Worm (Caenorhabditis elegans): ENCODE data around the gene hif-1.

hif-1 gene

DNA sequence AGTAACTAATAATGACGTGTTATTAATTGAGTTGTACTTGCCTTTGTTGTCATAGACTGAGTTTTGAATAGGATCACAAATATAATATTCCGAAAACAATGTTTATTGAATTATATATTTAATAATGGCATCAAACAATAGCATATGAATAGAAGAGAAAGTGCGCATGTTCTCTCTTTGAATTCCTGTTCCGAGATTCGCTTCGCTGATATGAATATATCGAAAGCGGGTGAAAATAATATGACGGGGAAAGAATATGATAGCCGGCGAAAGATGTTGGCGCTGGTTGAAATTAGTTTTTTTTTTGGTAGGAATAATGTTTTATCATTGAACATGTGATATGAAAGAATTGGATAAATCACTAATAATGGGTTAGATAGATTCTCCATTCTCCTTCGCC lies 39.8 kb downstream of the hif-1 start, which contains the start of gene T03D8.6:
T03D8.6 (minus strand) TSS at position 298 of the 400 bp plus-strand sequence.
- TF ChIP-seq ztf-16 (tag; optimal IDR thresholded peaks at IDR 0.05): no peak
- TF ChIP-seq ceh-6 (GFP tag; optimal IDR thresholded peaks at IDR 0.05): no peak
- TF ChIP-seq tbx-2 (tag; optimal IDR thresholded peaks at IDR 0.05): no peak
- TF ChIP-seq ahr-1 (tag; optimal IDR thresholded peaks at IDR 0.05): no peak
- no peak for TF ChIP-seq pros-1 (tag; optimal IDR thresholded peaks at IDR 0.05)
- TF ChIP-seq elt-2 (tag; optimal IDR thresholded peaks at IDR 0.05): no peak
- no peak for TF ChIP-seq ceh-19 (GFP tag; optimal IDR thresholded peaks at IDR 0.05)
- no peak for TF ChIP-seq zip-5 (tag; optimal IDR thresholded peaks at IDR 0.05)
- no peak for TF ChIP-seq nhr-11 (tag; optimal IDR thresholded peaks at IDR 0.05)
- no peak for TF ChIP-seq ama-1 (optimal IDR thresholded peaks at IDR 0.05)
- TF ChIP-seq F13H6.1 (tag; optimal IDR thresholded peaks at IDR 0.05): no peak

- TF ChIP-seq zip-5 (tag; optimal IDR thresholded peaks at IDR 0.05) (no peak), unc-42 (tag; optimal IDR thresholded peaks at IDR 0.05) (no peak), odd-2 (tag; optimal IDR thresholded peaks at IDR 0.05) (no peak), pqm-1 (tag; optimal IDR thresholded peaks at IDR 0.05) (no peak), ceh-9 (tag; optimal IDR thresholded peaks at IDR 0.05) (no peak), C08G9.2 (tag; optimal IDR thresholded peaks at IDR 0.05) (no peak), T23F11.4 (GFP tag; optimal IDR thresholded peaks at IDR 0.05) (no peak), elt-4 (tag; optimal IDR thresholded peaks at IDR 0.05) (no peak), hlh-6 (tag; optimal IDR thresholded peaks at IDR 0.05) (no peak), sox-2 (GFP tag; IDR thresholded peaks at IDR 0.05) (no peak), sdc-2 (tag; optimal IDR thresholded peaks at IDR 0.05) (no peak), ceh-31 (tag; optimal IDR thresholded peaks at IDR 0.05) (no peak), nfya-1 (tag; optimal IDR thresholded peaks at IDR 0.05) (no peak), K09A11.1 (tag; optimal IDR thresholded peaks at IDR 0.05; ENCODE audit: insufficient read depth) (no peak), hlh-30 (tag; optimal IDR thresholded peaks at IDR 0.05; ENCODE audit: insufficient read depth) (no peak), ceh-30 (tag; optimal IDR thresholded peaks at IDR 0.05) (no peak), madf-2 (tag; optimal IDR thresholded peaks at IDR 0.05) (no peak), mec-3 (tag; optimal IDR thresholded peaks at IDR 0.05; ENCODE audit: borderline replicate concordance) (no peak), lin-11 (tag; optimal IDR thresholded peaks at IDR 0.05) (no peak)
Observed at ce11 chrV:20824962-20825609, 44.9 kb downstream of the hif-1 start, which contains the start of the genes gcy-22 and grl-14. Gene gcy-22, minus strand, starts transcription at chrV:20825062. Gene grl-14, plus strand, starts transcription at chrV:20825559.

ce11 chrV:20826618-20827017 lies 46.4 kb downstream of the hif-1 start:
- no peak for TF ChIP-seq unc-86 (tag; optimal IDR thresholded peaks at IDR 0.05)
- TF ChIP-seq pat-9 (tag; optimal IDR thresholded peaks at IDR 0.05): no peak
- no peak for TF ChIP-seq sox-4 (tag; optimal IDR thresholded peaks at IDR 0.05)
- TF ChIP-seq eyg-1 (tag; optimal IDR thresholded peaks at IDR 0.05): no peak
- TF ChIP-seq ceh-31 (tag; optimal IDR thresholded peaks at IDR 0.05): no peak
- TF ChIP-seq ceh-2 (tag; optimal IDR thresholded peaks at IDR 0.05): no peak
- TF ChIP-seq fax-1 (tag; optimal IDR thresholded peaks at IDR 0.05): no peak
- TF ChIP-seq fkh-6 (tag; optimal IDR thresholded peaks at IDR 0.05): no peak
- TF ChIP-seq pros-1 (tag; optimal IDR thresholded peaks at IDR 0.05): no peak
- TF ChIP-seq hlh-13 (GFP tag; optimal IDR thresholded peaks at IDR 0.05): no peak
- no peak for TF ChIP-seq unc-3 (GFP tag; conservative IDR thresholded peaks at IDR 0.05)
- TF ChIP-seq unc-3 (tag; optimal IDR thresholded peaks at IDR 0.05): no peak
- no peak for TF ChIP-seq ets-4 (tag; optimal IDR thresholded peaks at IDR 0.05)
- TF ChIP-seq pqm-1 (tag; optimal IDR thresholded peaks at IDR 0.05): no peak
- no peak for TF ChIP-seq ceh-22 (tag; optimal IDR thresholded peaks at IDR 0.05)
- no peak for TF ChIP-seq pax-1 (tag; optimal IDR thresholded peaks at IDR 0.05)
- TF ChIP-seq ama-1 (optimal IDR thresholded peaks at IDR 0.05): no peak
- no peak for TF ChIP-seq Y22D7AL.16 (tag; optimal IDR thresholded peaks at IDR 0.05)
- no peak for TF ChIP-seq odd-2 (tag; optimal IDR thresholded peaks at IDR 0.05)
- TF ChIP-seq tbx-2 (tag; optimal IDR thresholded peaks at IDR 0.05): no peak

Measured in whole organism, late embryonic.